Fruit fly (Drosophila melanogaster): ENCODE results near the gene MICU1.

MICU1 gene

dm6 chr2L:7214885-7215284 lies 32.9 kb downstream of the MICU1 start (continued):
- TF ChIP-seq salm (tag; optimal IDR thresholded peaks at IDR 0.05), result peak; percentile 14
- TF ChIP-seq fd64A (GFP tag; optimal IDR thresholded peaks at IDR 0.05), result no peak
- TF ChIP-seq CG31441 (GFP tag; IDR thresholded peaks at IDR 0.05), result no peak
- peak; percentile 98 for TF ChIP-seq mirr (GFP tag; optimal IDR thresholded peaks at IDR 0.05)
- no peak for TF ChIP-seq CG9817 (tag; optimal IDR thresholded peaks at IDR 0.05)
- TF ChIP-seq bbx (GFP tag; IDR thresholded peaks at IDR 0.05; ENCODE audit: partially characterized antibody), result no peak
- TF ChIP-seq CG17328 (GFP tag; IDR thresholded peaks at IDR 0.05), result no peak
- no peak for TF ChIP-seq Nf-YB (GFP tag; optimal IDR thresholded peaks at IDR 0.05)
- TF ChIP-seq otp (GFP tag; IDR thresholded peaks at IDR 0.05), result no peak
- no peak for TF ChIP-seq bigmax (GFP tag; optimal IDR thresholded peaks at IDR 0.05)
- peak; percentile 75 for TF ChIP-seq CG34376 (GFP tag; optimal IDR thresholded peaks at IDR 0.05)
- no peak for TF ChIP-seq org-1 (GFP tag; optimal IDR thresholded peaks at IDR 0.05)
- TF ChIP-seq CG11456 (GFP tag; IDR thresholded peaks at IDR 0.05), result no peak
- TF ChIP-seq CG1832 (GFP tag; optimal IDR thresholded peaks at IDR 0.05), result no peak
- TF ChIP-seq B-H2 (GFP tag; optimal IDR thresholded peaks at IDR 0.05), result no peak
- TF ChIP-seq NK7.1 (GFP tag; optimal IDR thresholded peaks at IDR 0.05), result no peak
- no peak for TF ChIP-seq Hand (GFP tag; optimal IDR thresholded peaks at IDR 0.05)
- no peak for TF ChIP-seq wdn (GFP tag; IDR thresholded peaks at IDR 0.05)
- no peak for TF ChIP-seq CG14441 (GFP tag; IDR thresholded peaks at IDR 0.05)
- TF ChIP-seq CG10959 (GFP tag; IDR thresholded peaks at IDR 0.05), result no peak
- no peak for TF ChIP-seq C15 (GFP tag; IDR thresholded peaks at IDR 0.05)
- TF ChIP-seq MESR4 (GFP tag; optimal IDR thresholded peaks at IDR 0.05), result no peak
- no peak for TF ChIP-seq CG10147 (GFP tag; optimal IDR thresholded peaks at IDR 0.05)
- no peak for TF ChIP-seq Rx (GFP tag; IDR thresholded peaks at IDR 0.05)

dm6 chr2L:7215657-7216056 lies 33.6 kb downstream of the MICU1 start:
- TF ChIP-seq Sox100B (GFP tag; optimal IDR thresholded peaks at IDR 0.05), result no peak
- no peak for TF ChIP-seq CG14441 (GFP tag; IDR thresholded peaks at IDR 0.05)
- TF ChIP-seq twi (tag; optimal IDR thresholded peaks at IDR 0.05), result no peak
- no peak for TF ChIP-seq Elba2 (GFP tag; optimal IDR thresholded peaks at IDR 0.05)
- TF ChIP-seq corto (GFP tag; optimal IDR thresholded peaks at IDR 0.05), result no peak
- TF ChIP-seq CG33557 (GFP tag; optimal IDR thresholded peaks at IDR 0.05), result no peak
- TF ChIP-seq Abd-B (GFP tag; optimal IDR thresholded peaks at IDR 0.05), result no peak
- TF ChIP-seq CG7556 (GFP tag; optimal IDR thresholded peaks at IDR 0.05), result no peak
- no peak for TF ChIP-seq ftz-f1 (GFP tag; optimal IDR thresholded peaks at IDR 0.05)
- no peak for TF ChIP-seq sr (GFP tag; IDR thresholded peaks at IDR 0.05)
- TF ChIP-seq Ptx1 (GFP tag; IDR thresholded peaks at IDR 0.05), result no peak
- peak; percentile 24 for TF ChIP-seq fd64A (GFP tag; optimal IDR thresholded peaks at IDR 0.05)
- TF ChIP-seq CG1603 (tag; optimal IDR thresholded peaks at IDR 0.05), result peak; percentile 33
- peak; percentile 47 for TF ChIP-seq wek (GFP tag; optimal IDR thresholded peaks at IDR 0.05)
- no peak for TF ChIP-seq zfh2 (GFP tag; optimal IDR thresholded peaks at IDR 0.05)
- TF ChIP-seq CG34376 (GFP tag; optimal IDR thresholded peaks at IDR 0.05), result no peak
- TF ChIP-seq hbn (GFP tag; IDR thresholded peaks at IDR 0.05; ENCODE audit: partially characterized antibody), result no peak
- TF ChIP-seq HmgD (GFP tag; optimal IDR thresholded peaks at IDR 0.05), result no peak
- no peak for TF ChIP-seq CG16863 (GFP tag; optimal IDR thresholded peaks at IDR 0.05)
- TF ChIP-seq da (GFP tag; optimal IDR thresholded peaks at IDR 0.05), result no peak
- TF ChIP-seq CG6254 (GFP tag; optimal IDR thresholded peaks at IDR 0.05), result no peak
- no peak for TF ChIP-seq CG18262 (tag; optimal IDR thresholded peaks at IDR 0.05)
- TF ChIP-seq C15 (GFP tag; IDR thresholded peaks at IDR 0.05), result no peak
- TF ChIP-seq ATbp (GFP tag; optimal IDR thresholded peaks at IDR 0.05), result peak; percentile 61
- no peak for TF ChIP-seq stwl (tag; optimal IDR thresholded peaks at IDR 0.05)
- TF ChIP-seq Sry-δ (GFP tag; optimal IDR thresholded peaks at IDR 0.05), result no peak
- TF ChIP-seq ash1 (GFP tag; optimal IDR thresholded peaks at IDR 0.05), result no peak
- TF ChIP-seq Dad (GFP tag; optimal IDR thresholded peaks at IDR 0.05), result no peak
- TF ChIP-seq Hsf (GFP tag; optimal IDR thresholded peaks at IDR 0.05), result no peak
- TF ChIP-seq br (optimal IDR thresholded peaks at IDR 0.05), result no peak
- no peak for TF ChIP-seq Six4 (GFP tag; optimal IDR thresholded peaks at IDR 0.05)
- no peak for TF ChIP-seq fru (optimal IDR thresholded peaks at IDR 0.05)
